Worm (Caenorhabditis elegans) whole organism, L4 larva: ENCODE results near the gene C52B9.10.

Source experiments
- F26F4.8 ChIP-seq: fragments of 200-800 bp; sonication (Bioruptor generic); conservative IDR thresholded peaks from 2 replicates; pipeline ENCODE4 v1.3.6; 2022; ENCODE audit warnings: missing genetic modification characterization, missing compliant biosample characterization
- F37D6.2 ChIP-seq: sonication (generic microtip); optimal IDR thresholded peaks from 2 replicates; lab custom pipeline; 2016; ENCODE audit warnings: mild to moderate bottlenecking, missing genetic modification characterization, missing compliant biosample characterization
- R02D3.7 ChIP-seq: fragments of 150-350 bp; sonication (generic microtip); optimal IDR thresholded peaks from 3 replicates; lab custom pipeline; 2014; ENCODE audit warnings: missing biosample characterization, missing genetic modification characterization
- T20F7.1 ChIP-seq: fragments of 200-800 bp; sonication (Bioruptor generic); optimal IDR thresholded peaks from 2 replicates; lab custom pipeline; 2018; ENCODE audit warnings: mild to moderate bottlenecking, missing genetic modification characterization, missing compliant biosample characterization
- T26A8.4 ChIP-seq: fragments of 200-800 bp; sonication (Bioruptor generic); IDR thresholded peaks from 2 replicates; pipeline ENCODE4 v1.3.6; 2022; ENCODE audit warnings: missing genetic modification characterization, missing compliant biosample characterization
- Y75B8A.6 ChIP-seq: fragments of 200-800 bp; sonication (Bioruptor generic); IDR thresholded peaks from 2 replicates; pipeline ENCODE4 v1.3.6; 2022; ENCODE audit warnings: missing genetic modification reagents, missing genetic modification characterization, missing compliant biosample characterization
- ZK337.2 ChIP-seq: fragments of 200-800 bp; sonication (Bioruptor generic); IDR thresholded peaks from 2 replicates; pipeline ENCODE4 v1.3.6; 2022; ENCODE audit warnings: missing genetic modification reagents, missing genetic modification characterization, missing compliant biosample characterization
- ZK546.5 ChIP-seq, 2 experiments: sonication (generic microtip); optimal IDR thresholded peaks; 2 replicates each; lab custom pipeline; 2017; ENCODE audit warnings: missing biosample characterization in 2 of 2, missing genetic modification characterization in 2 of 2
- aha-1 ChIP-seq: fragments of 150-350 bp; peaks from one replicate; lab custom pipeline; 2014; ENCODE audit warnings: missing biosample characterization, missing genetic modification characterization
- aly-2 ChIP-seq: sonication (generic microtip); optimal IDR thresholded peaks from 2 replicates; lab custom pipeline; 2018; ENCODE audit warnings: missing biosample characterization, missing genetic modification characterization
- ama-1 ChIP-seq: fragments of 150-350 bp; optimal IDR thresholded peaks from 2 replicates; lab custom pipeline; 2014; ENCODE audit warnings: inconsistent platforms, mixed read lengths
- ceh-20 ChIP-seq: fragments of 200-800 bp; sonication (Bioruptor generic); IDR thresholded peaks from 2 replicates; pipeline ENCODE4 v1.3.6; 2022; ENCODE audit warnings: missing genetic modification reagents, missing genetic modification characterization, missing compliant biosample characterization
- ceh-32 ChIP-seq: sonication (generic microtip); optimal IDR thresholded peaks from 2 replicates; lab custom pipeline; 2016; ENCODE audit warnings: mild to moderate bottlenecking, missing genetic modification characterization, missing compliant biosample characterization; ENCODE audit not compliant: poor library complexity
- ceh-62 ChIP-seq: sonication (generic microtip); optimal IDR thresholded peaks from 2 replicates; lab custom pipeline; 2017; ENCODE audit warnings: missing biosample characterization, missing genetic modification characterization
- daf-12 ChIP-seq: fragments of 150-350 bp; optimal IDR thresholded peaks from 2 replicates; lab custom pipeline; 2014; ENCODE audit warnings: missing biosample characterization, missing genetic modification reagents, missing genetic modification characterization
- daf-16 ChIP-seq, 3 experiments: sonication (generic microtip); optimal IDR thresholded peaks; 2 replicates each; lab custom pipeline; 2016 to 2017; ENCODE audit warnings: missing genetic modification characterization in 3 of 3, missing genetic modification reagents in 3 of 3, mild to moderate bottlenecking in 2 of 3, missing compliant biosample characterization in 2 of 3, missing biosample characterization in 1 of 3, moderate library complexity in 1 of 3
- daf-8 ChIP-seq: fragments of 200-800 bp; sonication (Bioruptor generic); IDR thresholded peaks from 2 replicates; pipeline ENCODE4 v1.3.6; 2022; ENCODE audit warnings: missing genetic modification characterization, missing compliant biosample characterization
- dpl-1 ChIP-seq: fragments of 150-350 bp; optimal IDR thresholded peaks from 2 replicates; lab custom pipeline; 2014; ENCODE audit warnings: missing biosample characterization, missing genetic modification reagents, missing genetic modification characterization
- dve-1 ChIP-seq: sonication (generic microtip); optimal IDR thresholded peaks from 2 replicates; lab custom pipeline; 2017; ENCODE audit warnings: antibody characterized with exemption, mild to moderate bottlenecking, missing genetic modification characterization, missing compliant biosample characterization; ENCODE audit not compliant: insufficient read depth
- egl-27 ChIP-seq: sonication (generic microtip); optimal IDR thresholded peaks from 3 replicates; lab custom pipeline; 2017; ENCODE audit warnings: missing biosample characterization, missing genetic modification reagents, missing genetic modification characterization
- gei-8 ChIP-seq: fragments of 200-800 bp; sonication (Bioruptor generic); optimal IDR thresholded peaks from 2 replicates; lab custom pipeline; 2018; ENCODE audit warnings: mild to moderate bottlenecking, missing genetic modification characterization, missing compliant biosample characterization
- hlh-30 ChIP-seq: sonication (generic microtip); optimal IDR thresholded peaks from 2 replicates; lab custom pipeline; 2017; ENCODE audit warnings: antibody characterized with exemption, mild to moderate bottlenecking, missing genetic modification characterization, missing compliant biosample characterization; ENCODE audit not compliant: insufficient read depth
- hmg-1.1 ChIP-seq: fragments of 200-800 bp; sonication (Bioruptor generic); IDR thresholded peaks from 2 replicates; pipeline ENCODE4 v1.3.6; 2022; ENCODE audit warnings: missing genetic modification reagents, missing genetic modification characterization, missing compliant biosample characterization
- jun-1 ChIP-seq: fragments of 150-350 bp; optimal IDR thresholded peaks from 2 replicates; lab custom pipeline; 2014; ENCODE audit warnings: missing biosample characterization, missing genetic modification reagents, missing genetic modification characterization
- lim-7 ChIP-seq: fragments of 200-800 bp; sonication (Bioruptor generic); IDR thresholded peaks from 2 replicates; pipeline ENCODE4 v1.3.6; 2022; ENCODE audit warnings: missing genetic modification characterization, missing compliant biosample characterization
- lin-13 ChIP-seq: fragments of 150-350 bp; optimal IDR thresholded peaks from 2 replicates; lab custom pipeline; 2014; ENCODE audit warnings: missing biosample characterization, missing genetic modification reagents, missing genetic modification characterization
- lin-15B ChIP-seq: fragments of 150-350 bp; sonication (generic microtip); optimal IDR thresholded peaks from 3 replicates; lab custom pipeline; 2014; ENCODE audit warnings: missing biosample characterization, missing genetic modification characterization
- lin-29 ChIP-seq: fragments of 200-800 bp; sonication (Bioruptor generic); IDR thresholded peaks from 2 replicates; pipeline ENCODE4 v1.3.6; 2022; ENCODE audit warnings: missing genetic modification reagents, missing genetic modification characterization, missing compliant biosample characterization
- lir-3 ChIP-seq: sonication (generic microtip); optimal IDR thresholded peaks from 2 replicates; lab custom pipeline; 2016; ENCODE audit warnings: mild to moderate bottlenecking, missing genetic modification characterization, missing compliant biosample characterization
- mep-1 ChIP-seq: fragments of 150-350 bp; sonication (generic microtip); optimal IDR thresholded peaks from 3 replicates; lab custom pipeline; 2014; ENCODE audit warnings: missing biosample characterization, missing genetic modification characterization
- nhr-10 ChIP-seq: fragments of 150-350 bp; optimal IDR thresholded peaks from 2 replicates; lab custom pipeline; 2014; ENCODE audit warnings: missing biosample characterization, missing genetic modification characterization
- nhr-11 ChIP-seq: fragments of 150-350 bp; optimal IDR thresholded peaks from 2 replicates; lab custom pipeline; 2014; ENCODE audit warnings: missing biosample characterization, missing genetic modification characterization
- nhr-237 ChIP-seq: sonication (generic microtip); optimal IDR thresholded peaks from 2 replicates; lab custom pipeline; 2017; ENCODE audit warnings: missing biosample characterization, missing genetic modification characterization
- nhr-28 ChIP-seq: fragments of 150-350 bp; optimal IDR thresholded peaks from 2 replicates; lab custom pipeline; 2014; ENCODE audit warnings: missing biosample characterization, missing genetic modification characterization
- nhr-6 ChIP-seq: fragments of 150-350 bp; optimal IDR thresholded peaks from 2 replicates; lab custom pipeline; 2014; ENCODE audit warnings: missing biosample characterization, missing genetic modification characterization
- nhr-76 ChIP-seq: fragments of 150-350 bp; optimal IDR thresholded peaks from 2 replicates; lab custom pipeline; 2014; ENCODE audit warnings: missing biosample characterization, missing genetic modification characterization
- set-16 ChIP-seq: fragments of 200-800 bp; sonication (Bioruptor generic); IDR thresholded peaks from 2 replicates; pipeline ENCODE4 v1.3.6; 2022; ENCODE audit warnings: missing genetic modification reagents, missing genetic modification characterization, missing compliant biosample characterization
- skn-1 ChIP-seq: fragments of 150-350 bp; optimal IDR thresholded peaks from 2 replicates; lab custom pipeline; 2014; ENCODE audit warnings: missing biosample characterization, missing genetic modification characterization
- snpc-4 ChIP-seq: fragments of 150-350 bp; optimal IDR thresholded peaks from 2 replicates; lab custom pipeline; 2014; ENCODE audit warnings: missing biosample characterization, missing genetic modification characterization
- tag-97 ChIP-seq: fragments of 200-800 bp; sonication (Bioruptor generic); IDR thresholded peaks from 2 replicates; pipeline ENCODE4 v1.3.6; 2022; ENCODE audit warnings: missing genetic modification characterization, missing compliant biosample characterization
- tra-1 ChIP-seq: fragments of 200-800 bp; sonication (Bioruptor generic); IDR thresholded peaks from 2 replicates; pipeline ENCODE4 v1.3.6; 2022; ENCODE audit warnings: missing genetic modification reagents, missing genetic modification characterization, missing compliant biosample characterization
- unc-39 ChIP-seq: sonication (generic microtip); optimal IDR thresholded peaks from 2 replicates; lab custom pipeline; 2017; ENCODE audit warnings: missing biosample characterization, missing genetic modification characterization
- unc-62 ChIP-seq, 3 experiments: fragments of 150-350 bp in 1 of 3; sonication (generic microtip); optimal IDR thresholded peaks in 2 of 3; peaks in 1 of 3; 1 replicate in 1 of 3; 2 replicates in 2 of 3; lab custom pipeline; 2014 to 2017; ENCODE audit warnings: missing biosample characterization in 3 of 3, missing genetic modification characterization in 3 of 3, missing genetic modification reagents in 3 of 3, missing genotype in 1 of 3
- zfp-2 ChIP-seq: sonication (generic microtip); optimal IDR thresholded peaks from 2 replicates; lab custom pipeline; 2016; ENCODE audit warnings: mild to moderate bottlenecking, missing genetic modification characterization, missing compliant biosample characterization
- zfp-3 ChIP-seq: fragments of 200-800 bp; sonication (Bioruptor generic); conservative IDR thresholded peaks from 2 replicates; pipeline ENCODE4 v1.3.6; 2022; ENCODE audit warnings: missing genetic modification reagents, missing genetic modification characterization, missing compliant biosample characterization
- zip-2 ChIP-seq: fragments of 150-350 bp; optimal IDR thresholded peaks from 2 replicates; lab custom pipeline; 2014; ENCODE audit warnings: missing biosample characterization, missing genetic modification characterization
- ztf-11 ChIP-seq: fragments of 150-350 bp; optimal IDR thresholded peaks from 2 replicates; lab custom pipeline; 2014; ENCODE audit warnings: missing biosample characterization, missing genetic modification characterization

The C52B9.10 gene

DNA sequence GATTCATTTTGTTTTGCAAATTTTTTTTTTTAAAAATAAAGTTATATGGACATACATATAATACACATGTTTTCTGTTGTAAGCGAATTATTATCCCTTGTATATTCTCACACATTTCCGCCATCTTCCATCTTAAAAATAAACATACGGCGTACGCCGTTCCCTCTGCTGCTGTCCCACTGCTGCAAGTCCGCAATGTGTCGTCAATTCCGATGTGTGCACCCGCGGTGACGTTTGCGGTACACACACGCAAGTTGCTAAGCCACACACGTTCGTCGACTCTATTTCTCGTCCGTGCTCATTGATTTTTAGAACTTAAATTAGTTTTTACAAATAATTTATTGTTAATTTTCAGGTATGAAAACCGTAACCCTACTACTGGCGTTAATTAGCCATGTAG is 13.4 kb upstream of the C52B9.10 start, which contains the start of gene C52B9.4 (continued):
- TF ChIP-seq daf-16 (GFP tag; optimal IDR thresholded peaks at IDR 0.05; lab: Kevin White, UChicago): no peak
- TF ChIP-seq daf-16 (tag; optimal IDR thresholded peaks at IDR 0.05; lab: Kevin White, UChicago): peak; percentile 58
- peak; percentile 41 for TF ChIP-seq hlh-30
- TF ChIP-seq dpl-1 (GFP tag; lab: Kevin White, UChicago): peak; percentile 15
- no peak for TF ChIP-seq nhr-237
- TF ChIP-seq zip-2 (tag; lab: Kevin White, UChicago): no peak
- peak; percentile 68 for TF ChIP-seq aha-1 (tag; lab: Kevin White, UChicago)

DNA sequence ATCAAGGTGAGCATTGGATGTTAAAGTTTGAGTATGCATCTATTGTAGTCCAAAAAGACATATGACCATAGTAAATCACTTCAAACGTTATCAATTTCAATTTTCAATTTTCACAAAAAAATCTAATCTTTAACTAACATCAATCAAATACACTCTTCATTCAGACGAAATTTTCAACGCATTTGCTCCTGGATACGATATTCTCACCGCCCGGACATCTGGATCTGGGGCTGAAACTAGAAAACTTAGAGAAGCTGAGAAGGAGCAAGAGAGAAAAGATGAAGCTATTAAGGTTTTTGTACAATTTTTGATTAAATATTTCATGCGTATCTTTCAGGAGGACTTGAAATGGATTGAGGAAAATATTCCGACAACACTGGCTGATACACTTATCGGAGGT is 9.9 kb upstream of the C52B9.10 start:
- TF ChIP-seq unc-62 (GFP tag; optimal IDR thresholded peaks at IDR 0.05 in 1 of 2; lab: Kevin White, UChicago) (peak in 1 of 2 experiments; percentile 90), unc-62 (tag; optimal IDR thresholded peaks at IDR 0.05; lab: Kevin White, UChicago) (no peak), F26F4.8 (GFP tag; lab: Robert Waterston, UW) (no peak)

DNA sequence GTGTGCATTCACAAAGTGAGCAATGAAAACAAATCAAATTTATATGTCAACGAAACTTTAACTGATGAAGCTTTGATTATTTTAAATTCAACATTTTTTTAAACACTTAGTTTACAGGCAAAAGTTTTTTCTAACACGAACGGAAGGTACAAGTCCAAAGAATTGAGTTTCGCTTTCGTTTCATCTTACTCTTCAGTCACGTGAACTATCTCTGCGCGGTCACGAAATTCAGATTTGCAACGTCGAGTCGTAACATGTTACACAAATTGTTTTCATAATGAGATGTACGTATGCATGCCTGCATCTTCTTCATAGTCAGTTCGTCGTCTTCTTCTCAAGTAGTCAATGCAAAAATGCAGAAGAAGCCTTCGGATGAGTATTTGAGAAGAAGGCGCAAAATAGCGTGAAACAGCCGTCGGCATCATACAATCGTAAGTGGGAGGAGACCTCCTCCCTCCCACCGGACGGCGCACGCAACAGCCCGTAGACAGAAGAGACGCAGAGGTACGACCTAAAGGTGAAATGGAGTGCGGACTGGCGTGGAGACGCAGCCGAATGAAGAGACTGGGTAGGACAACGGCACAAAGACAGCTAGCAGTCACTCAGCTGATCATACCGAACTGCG is 8.3 kb upstream of the C52B9.10 start, which contains the start of gene coel-1:
Gene coel-1, plus strand, starts transcription at position 381 of the 625 bp plus-strand sequence.
- peak; percentile 67 for TF ChIP-seq T26A8.4 (GFP tag; lab: Robert Waterston, UW)
- no peak for TF ChIP-seq nhr-237
- TF ChIP-seq gei-8 (GFP tag; lab: Kevin White, UChicago): no peak
- no peak for TF ChIP-seq daf-8 (GFP tag; lab: Robert Waterston, UW)
- TF ChIP-seq ZK337.2: no peak
- no peak for TF ChIP-seq nhr-6
- no peak for TF ChIP-seq nhr-10 (tag; lab: Kevin White, UChicago)
- peak; percentile 72 for TF ChIP-seq hmg-1.1 (GFP tag; lab: Robert Waterston, UW)
- TF ChIP-seq Y75B8A.6 (GFP tag; lab: Robert Waterston, UW): no peak
- TF ChIP-seq set-16 (GFP tag; lab: Robert Waterston, UW): peak; percentile 78
- TF ChIP-seq nhr-76 (tag; lab: Kevin White, UChicago): no peak
- peak; percentile 2 for TF ChIP-seq lin-13
- TF ChIP-seq lim-7 (GFP tag; lab: Robert Waterston, UW): no peak
- no peak for TF ChIP-seq ama-1 (lab: Kevin White, UChicago)
- no peak for TF ChIP-seq jun-1
- no peak for TF ChIP-seq tag-97 (GFP tag; lab: Robert Waterston, UW)
- no peak for TF ChIP-seq ceh-32
- no peak for TF ChIP-seq nhr-11 (tag; lab: Kevin White, UChicago)
- TF ChIP-seq ztf-11 (tag; lab: Kevin White, UChicago): no peak
- no peak for TF ChIP-seq R02D3.7
- no peak for TF ChIP-seq dpl-1 (GFP tag; lab: Kevin White, UChicago)
- no peak for TF ChIP-seq ZK546.5 (tag; optimal IDR thresholded peaks at IDR 0.05; lab: Kevin White, UChicago)
- TF ChIP-seq lin-29: no peak
- TF ChIP-seq unc-39 (tag; lab: Kevin White, UChicago): no peak
- TF ChIP-seq ceh-62 (tag; lab: Kevin White, UChicago): no peak
- TF ChIP-seq zip-2 (tag; lab: Kevin White, UChicago): no peak
- TF ChIP-seq lir-3 (tag; lab: Kevin White, UChicago): no peak
- TF ChIP-seq F37D6.2 (tag; lab: Kevin White, UChicago): peak; percentile 5
- TF ChIP-seq nhr-28 (tag; lab: Kevin White, UChicago): peak; percentile 14
- no peak for TF ChIP-seq zfp-3
- TF ChIP-seq skn-1 (tag; lab: Kevin White, UChicago): no peak
- TF ChIP-seq egl-27: no peak
- no peak for TF ChIP-seq T20F7.1 (GFP tag; lab: Kevin White, UChicago)
- peak; percentile 35 for TF ChIP-seq dve-1 (tag; lab: Kevin White, UChicago)
- peak in 1 of 2 experiments; percentile 99 for TF ChIP-seq unc-62 (GFP tag; optimal IDR thresholded peaks at IDR 0.05 in 1 of 2; lab: Kevin White, UChicago)
- TF ChIP-seq unc-62 (tag; optimal IDR thresholded peaks at IDR 0.05; lab: Kevin White, UChicago): no peak
- TF ChIP-seq zfp-2 (tag; lab: Kevin White, UChicago): no peak
- TF ChIP-seq lin-15B (tag; lab: Kevin White, UChicago): no peak
- peak; percentile 68 for TF ChIP-seq mep-1
- no peak for TF ChIP-seq ceh-20
- TF ChIP-seq aly-2 (tag; lab: Kevin White, UChicago): no peak
- TF ChIP-seq snpc-4 (tag; lab: Kevin White, UChicago): no peak
- no peak for TF ChIP-seq daf-12 (tag; lab: Kevin White, UChicago)
- no peak for TF ChIP-seq tra-1 (GFP tag; lab: Robert Waterston, UW)
